Fruit fly (Drosophila melanogaster) whole organism, embryonic: ENCODE data around the gene Ak3.

Source experiments
- Antp ChIP-seq: fragments of 200-800 bp; sonication (Bioruptor generic); optimal IDR thresholded peaks from 3 replicates; lab custom pipeline; 2016; ENCODE audit warnings: missing biosample characterization, missing genetic modification characterization
- Awh ChIP-seq: fragments of 200-800 bp; sonication (Bioruptor generic); IDR thresholded peaks from 2 replicates; pipeline ENCODE4, ENCODE4 v1.3.6; 2022; ENCODE audit warnings: missing biosample characterization, missing genetic modification characterization
- BEAF-32 ChIP-seq: fragments of 200-800 bp; sonication (Bioruptor generic); optimal IDR thresholded peaks from 3 replicates; lab custom pipeline; 2017; ENCODE audit warnings: missing biosample characterization, missing genetic modification characterization, mild to moderate bottlenecking, moderate library complexity, missing genetic modification reagents
- C15 ChIP-seq: fragments of 200-800 bp; sonication (Bioruptor generic); IDR thresholded peaks from 3 replicates; pipeline ENCODE4 v1.3.6; 2022; ENCODE audit warnings: missing biosample characterization, missing genetic modification characterization
- CG10209 ChIP-seq: fragments of 200-800 bp; sonication (Bioruptor generic); optimal IDR thresholded peaks from 3 replicates; lab custom pipeline; 2017; ENCODE audit warnings: missing biosample characterization, mild to moderate bottlenecking, missing genetic modification characterization, missing genetic modification reagents
- CG12155 ChIP-seq: fragments of 200-800 bp; sonication (Bioruptor generic); optimal IDR thresholded peaks from 3 replicates; lab custom pipeline; 2016; ENCODE audit warnings: missing biosample characterization, missing genetic modification characterization
- CG12219 ChIP-seq: fragments of 200-800 bp; sonication (Bioruptor generic); optimal IDR thresholded peaks from 3 replicates; lab custom pipeline; 2018; ENCODE audit warnings: missing biosample characterization, mild to moderate bottlenecking, missing genetic modification characterization
- CG12744 ChIP-seq: fragments of 200-800 bp; sonication (Bioruptor generic); optimal IDR thresholded peaks from 2 replicates; lab custom pipeline; 2016; ENCODE audit warnings: missing biosample characterization, missing genetic modification characterization
- CG15073 ChIP-seq: fragments of 200-800 bp; sonication (Bioruptor generic); optimal IDR thresholded peaks from 2 replicates; lab custom pipeline; 2016; ENCODE audit warnings: missing biosample characterization, missing genetic modification characterization
- CG18764 ChIP-seq: fragments of 200-800 bp; sonication (Bioruptor generic); optimal IDR thresholded peaks from 3 replicates; lab custom pipeline; 2016; ENCODE audit warnings: missing biosample characterization, missing genetic modification characterization
- CG3065 ChIP-seq: fragments of 200-800 bp; sonication (Bioruptor generic); optimal IDR thresholded peaks from 2 replicates; lab custom pipeline; 2016; ENCODE audit warnings: missing biosample characterization, missing genetic modification characterization
- CG31388 ChIP-seq: fragments of 200-800 bp; sonication (Bioruptor generic); optimal IDR thresholded peaks from 2 replicates; lab custom pipeline; 2016; ENCODE audit warnings: missing biosample characterization, missing genetic modification characterization
- CG3407 ChIP-seq: fragments of 200-800 bp; sonication (Bioruptor generic); optimal IDR thresholded peaks from 2 replicates; lab custom pipeline; 2018; ENCODE audit warnings: missing biosample characterization, mild to moderate bottlenecking, missing genetic modification characterization
- CG4282 ChIP-seq: fragments of 200-800 bp; sonication (Bioruptor generic); optimal IDR thresholded peaks from 2 replicates; lab custom pipeline; 2016; ENCODE audit warnings: missing biosample characterization, missing genetic modification characterization
- CG4328 ChIP-seq: fragments of 200-800 bp; sonication (Bioruptor generic); optimal IDR thresholded peaks from 3 replicates; lab custom pipeline; 2017; ENCODE audit warnings: missing biosample characterization, missing genetic modification reagents, missing genetic modification characterization
- CG4360 ChIP-seq: fragments of 200-800 bp; sonication (Bioruptor generic); IDR thresholded peaks from 2 replicates; pipeline ENCODE4 v1.3.6; 2022; ENCODE audit warnings: missing biosample characterization, missing genetic modification characterization
- CG5953 ChIP-seq: fragments of 200-800 bp; sonication (Bioruptor generic); IDR thresholded peaks from 2 replicates; pipeline ENCODE4 v1.3.6; 2022; ENCODE audit warnings: missing biosample characterization, missing genetic modification characterization
- CG6689 ChIP-seq: fragments of 200-800 bp; sonication (Bioruptor generic); IDR thresholded peaks from 2 replicates; pipeline ENCODE4 v1.3.6; 2022; ENCODE audit warnings: missing biosample characterization, missing genetic modification characterization
- CG7357 ChIP-seq: fragments of 200-800 bp; sonication (Bioruptor generic); IDR thresholded peaks from 3 replicates; pipeline ENCODE4 v1.3.6; 2022; ENCODE audit warnings: missing biosample characterization, missing genetic modification characterization
- CG8924 ChIP-seq: fragments of 200-800 bp; optimal IDR thresholded peaks from 3 replicates; lab custom pipeline; 2019; ENCODE audit warnings: missing biosample characterization, mild to moderate bottlenecking, missing genetic modification characterization, moderate library complexity
- Chrac-16 ChIP-seq: fragments of 200-800 bp; sonication (Bioruptor generic); optimal IDR thresholded peaks from 3 replicates; lab custom pipeline; 2016; ENCODE audit warnings: missing biosample characterization, missing genetic modification characterization
- Deaf1 ChIP-seq: fragments of 200-800 bp; optimal IDR thresholded peaks from 3 replicates; lab custom pipeline; 2019; ENCODE audit warnings: missing biosample characterization, mild to moderate bottlenecking, missing genetic modification characterization, moderate library complexity
- E2f1 ChIP-seq: fragments of 200-800 bp; sonication (Bioruptor generic); IDR thresholded peaks from 2 replicates; pipeline ENCODE4 v1.3.6; 2022; ENCODE audit warnings: missing biosample characterization, missing genetic modification characterization
- Nf-YB ChIP-seq: fragments of 200-800 bp; sonication (Bioruptor generic); optimal IDR thresholded peaks from 3 replicates; lab custom pipeline; 2019; ENCODE audit warnings: missing biosample characterization, mild to moderate bottlenecking, missing genetic modification characterization, moderate library complexity
- Oli ChIP-seq: fragments of 200-800 bp; sonication (Bioruptor generic); optimal IDR thresholded peaks from 2 replicates; lab custom pipeline; 2018; ENCODE audit warnings: missing biosample characterization, mild to moderate bottlenecking, missing genetic modification characterization, moderate library complexity
- Opbp ChIP-seq: fragments of 200-800 bp; sonication (Bioruptor generic); IDR thresholded peaks from 3 replicates; pipeline ENCODE4 v1.3.6; 2022; ENCODE audit warnings: missing biosample characterization, missing genetic modification characterization; ENCODE audit not compliant: partially characterized antibody
- Optix ChIP-seq: fragments of 200-800 bp; sonication (Bioruptor generic); IDR thresholded peaks from 3 replicates; pipeline ENCODE4 v1.3.6; 2022; ENCODE audit warnings: missing biosample characterization, missing genetic modification characterization
- Sin3A ChIP-seq: fragments of >200 bp; optimal IDR thresholded peaks from 2 replicates; lab custom pipeline; 2018
- Sry-δ ChIP-seq: fragments of 200-800 bp; sonication (Bioruptor generic); optimal IDR thresholded peaks from 2 replicates; lab custom pipeline; 2016; ENCODE audit warnings: missing biosample characterization, missing genetic modification characterization
- al ChIP-seq: fragments of 200-800 bp; sonication (Bioruptor generic); IDR thresholded peaks from 2 replicates; pipeline ENCODE4 v1.3.6; 2022; ENCODE audit warnings: missing biosample characterization, missing genetic modification characterization
- bab2 ChIP-seq: fragments of 200-800 bp; sonication (Bioruptor generic); optimal IDR thresholded peaks from 2 replicates; lab custom pipeline; 2016; ENCODE audit warnings: missing biosample characterization, missing genetic modification characterization
- caup ChIP-seq: fragments of 200-800 bp; sonication (Bioruptor generic); optimal IDR thresholded peaks from 3 replicates; lab custom pipeline; 2017; ENCODE audit warnings: missing biosample characterization, mild to moderate bottlenecking, missing genetic modification characterization, moderate library complexity; ENCODE audit not compliant: severe bottlenecking
- cg ChIP-seq: fragments of 200-800 bp; sonication (Bioruptor generic); optimal IDR thresholded peaks from 3 replicates; lab custom pipeline; 2019; ENCODE audit warnings: missing biosample characterization, mild to moderate bottlenecking, missing genetic modification characterization, moderate library complexity
- chn ChIP-seq: fragments of 200-800 bp; sonication (Bioruptor generic); optimal IDR thresholded peaks from 2 replicates; lab custom pipeline; 2016; ENCODE audit warnings: missing biosample characterization, missing genetic modification characterization
- ems ChIP-seq: fragments of 200-800 bp; sonication (Bioruptor generic); optimal IDR thresholded peaks from 3 replicates; lab custom pipeline; 2016; ENCODE audit warnings: missing biosample characterization, missing genetic modification characterization
- en ChIP-seq: fragments of 200-800 bp; sonication (Bioruptor generic); optimal IDR thresholded peaks from 2 replicates; lab custom pipeline; 2016; ENCODE audit warnings: missing biosample characterization, missing genetic modification characterization
- fd64A ChIP-seq: fragments of 200-800 bp; sonication (Bioruptor generic); optimal IDR thresholded peaks from 3 replicates; lab custom pipeline; 2018; ENCODE audit warnings: missing biosample characterization, mild to moderate bottlenecking, missing genetic modification characterization
- ken ChIP-seq: fragments of 200-800 bp; sonication (Bioruptor generic); IDR thresholded peaks from 3 replicates; pipeline ENCODE4 v1.3.6; 2022; ENCODE audit warnings: missing biosample characterization, missing genetic modification characterization
- lilli ChIP-seq: fragments of 200-800 bp; sonication (Bioruptor generic); optimal IDR thresholded peaks from 3 replicates; lab custom pipeline; 2016; ENCODE audit warnings: missing biosample characterization, missing genetic modification characterization
- pan ChIP-seq, 4 experiments: fragments of >200 bp in 3 of 4; fragments of 200-800 bp in 1 of 4; sonication (Bioruptor generic) in 1 of 4; optimal IDR thresholded peaks in 3 of 4; IDR thresholded peaks in 1 of 4; 2 replicates each; pipeline versions ENCODE4 v1.3.6 to Lab custom; 2017 to 2022; ENCODE audit warnings: missing biosample characterization in 2 of 4, missing genetic modification characterization in 2 of 4, mixed read lengths in 1 of 4
- pho ChIP-seq: fragments of 200-800 bp; sonication (Bioruptor generic); optimal IDR thresholded peaks from 2 replicates; lab custom pipeline; 2016; ENCODE audit warnings: missing biosample characterization, missing genetic modification characterization
- pros ChIP-seq: fragments of 200-800 bp; sonication (Bioruptor generic); optimal IDR thresholded peaks from 3 replicates; lab custom pipeline; 2019; ENCODE audit warnings: missing biosample characterization, mild to moderate bottlenecking, missing genetic modification characterization, moderate library complexity
- sc ChIP-seq, 3 experiments: fragments of >200 bp in 2 of 3; fragments of 200-800 bp in 1 of 3; sonication (Bioruptor generic) in 1 of 3; optimal IDR thresholded peaks; 2 replicates in 2 of 3; 3 replicates in 1 of 3; lab custom pipeline; 2017; ENCODE audit warnings: mild to moderate bottlenecking in 1 of 3, missing biosample characterization in 1 of 3, missing genetic modification characterization in 1 of 3, missing genetic modification reagents in 1 of 3
- sens-2 ChIP-seq: fragments of 200-800 bp; sonication (Bioruptor generic); IDR thresholded peaks from 2 replicates; pipeline ENCODE4 v1.3.6; 2022; ENCODE audit warnings: missing biosample characterization, missing genetic modification characterization
- sisA ChIP-seq: fragments of 200-800 bp; sonication (Bioruptor generic); IDR thresholded peaks from 2 replicates; pipeline ENCODE4 v1.3.6; 2022; ENCODE audit warnings: missing biosample characterization, missing genetic modification characterization
- slbo ChIP-seq: fragments of 200-800 bp; sonication (Bioruptor generic); IDR thresholded peaks from 2 replicates; pipeline ENCODE4 v1.3.6; 2022; ENCODE audit warnings: missing biosample characterization, missing genetic modification characterization
- ssp ChIP-seq: fragments of 200-800 bp; sonication (Bioruptor generic); IDR thresholded peaks from 2 replicates; pipeline ENCODE4 v1.3.6; 2022; ENCODE audit warnings: missing biosample characterization, missing genetic modification characterization
- sug ChIP-seq: fragments of 200-800 bp; optimal IDR thresholded peaks from 2 replicates; lab custom pipeline; 2019; ENCODE audit warnings: missing biosample characterization, mild to moderate bottlenecking, missing genetic modification characterization, moderate library complexity
- vvl ChIP-seq: fragments of 200-800 bp; sonication (Bioruptor generic); IDR thresholded peaks from 2 replicates; pipeline ENCODE4 v1.3.6; 2022; ENCODE audit warnings: missing biosample characterization, missing genetic modification characterization
- wdn ChIP-seq: fragments of 200-800 bp; sonication (Bioruptor generic); IDR thresholded peaks from 2 replicates; pipeline ENCODE4 v1.3.6; 2022; ENCODE audit warnings: missing biosample characterization, missing genetic modification characterization

The Ak3 gene

DNA sequence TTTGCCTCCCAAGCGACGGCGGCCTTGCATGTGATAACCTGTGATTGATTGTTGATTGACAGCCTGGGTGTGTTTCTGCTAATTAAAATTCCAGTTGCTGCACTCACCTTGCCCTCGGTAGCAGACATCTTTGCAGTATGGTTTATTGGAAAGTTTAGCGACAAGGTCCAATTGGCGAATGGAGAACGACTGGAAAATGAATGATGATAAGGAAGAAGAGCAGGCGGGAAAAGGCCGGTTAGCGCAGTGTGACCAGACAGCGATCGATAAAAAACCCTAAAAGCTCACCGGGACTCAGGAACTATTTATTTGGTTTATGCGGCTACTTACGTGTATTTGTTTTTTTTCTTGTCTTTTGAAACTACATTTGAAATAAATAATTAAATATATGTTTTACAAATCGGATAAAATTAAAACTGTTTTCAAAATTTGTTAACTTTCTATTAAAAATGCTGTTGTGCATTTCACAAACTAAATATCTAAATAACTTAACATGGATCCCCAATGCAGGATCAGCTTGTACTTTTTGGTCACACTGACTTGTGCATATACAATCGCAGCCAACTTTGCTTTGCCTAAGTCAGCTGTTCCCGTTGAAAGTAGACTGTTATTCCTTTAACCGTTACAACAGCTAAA is 17.1 kb downstream of the Ak3 start, which contains the start of gene Fdh (continued):
- TF ChIP-seq CG12744 (GFP tag; lab: Kevin White, UChicago) (no peak), vvl (GFP tag; lab: Robert Waterston, UW) (peak; percentile 43), BEAF-32 (peak; percentile 22), Opbp (peak; percentile 96), E2f1 (GFP tag; lab: Robert Waterston, UW) (peak; percentile 31; the same call in 1 of the 2 replicates), en (GFP tag; lab: Kevin White, UChicago) (no peak), CG6689 (peak; percentile 53; the same call in 1 of the 2 replicates), Awh (no peak), ems (GFP tag; lab: Kevin White, UChicago) (peak; percentile 21), ssp (GFP tag; lab: Robert Waterston, UW) (no peak), Oli (tag; lab: Kevin White, UChicago) (peak; percentile 24), Nf-YB (GFP tag; lab: Kevin White, UChicago) (peak; percentile 50), wdn (GFP tag; lab: Robert Waterston, UW) (no peak), CG4328 (GFP tag; lab: Kevin White, UChicago) (peak; percentile 51), ken (GFP tag; lab: Robert Waterston, UW) (0 out of 3 replicates have a peak, but pooled peaks have one; percentile 26), CG4282 (GFP tag; lab: Kevin White, UChicago) (no peak), CG7357 (GFP tag; lab: Robert Waterston, UW) (no peak), pros (GFP tag; lab: Kevin White, UChicago) (no peak), lilli (GFP tag; lab: Kevin White, UChicago) (peak; percentile 54), C15 (GFP tag; lab: Robert Waterston, UW) (no peak), pho (GFP tag; lab: Kevin White, UChicago) (no peak), CG18764 (GFP tag; lab: Kevin White, UChicago) (peak; percentile 27), sc (optimal IDR thresholded peaks at IDR 0.05; lab: Kevin White, UChicago) (no peak), sc (GFP tag; optimal IDR thresholded peaks at IDR 0.05; lab: Kevin White, UChicago) (peak; percentile 23), CG3065 (GFP tag; lab: Kevin White, UChicago) (peak; percentile 29), CG4360 (no peak), CG5953 (no peak), cg (GFP tag; lab: Kevin White, UChicago) (no peak), CG8924 (tag; lab: Kevin White, UChicago) (peak; percentile 54), pan (optimal IDR thresholded peaks at IDR 0.05; lab: Kevin White, UChicago) (no peak), pan (GFP tag; optimal IDR thresholded peaks at IDR 0.05 in 1 of 2, IDR thresholded peaks at IDR 0.05 in 1 of 2) (no peak), al (GFP tag; lab: Robert Waterston, UW) (no peak), caup (GFP tag; lab: Kevin White, UChicago) (peak; percentile 24), chn (GFP tag; lab: Kevin White, UChicago) (peak; percentile 1), CG31388 (GFP tag; lab: Kevin White, UChicago) (no peak), sisA (GFP tag; lab: Robert Waterston, UW) (no peak), Sry-δ (peak; percentile 9), slbo (GFP tag; lab: Robert Waterston, UW) (no peak), Sin3A (lab: Kevin White, UChicago) (peak; percentile 70), CG15073 (GFP tag; lab: Kevin White, UChicago) (no peak), bab2 (GFP tag; lab: Kevin White, UChicago) (peak; percentile 55), Deaf1 (tag; lab: Kevin White, UChicago) (no peak), sug (peak; percentile 26), CG12155 (GFP tag; lab: Kevin White, UChicago) (peak; percentile 44), Antp (no peak), Chrac-16 (GFP tag; lab: Kevin White, UChicago) (peak; percentile 38), fd64A (peak; percentile 36), CG3407 (GFP tag; lab: Kevin White, UChicago) (peak; percentile 52), Optix (GFP tag; lab: Robert Waterston, UW) (no peak), sens-2 (GFP tag; lab: Robert Waterston, UW) (no peak), CG12219 (peak; percentile 45), CG10209 (GFP tag; lab: Kevin White, UChicago) (peak; percentile 44)
